Fruit fly (Drosophila melanogaster) whole organism, prepupa: Measurements from ENCODE around the gene Polr1D.

ENCODE experiments used
- CG10631 ChIP-seq: fragments of 200-800 bp; sonication (Bioruptor generic); optimal IDR thresholded peaks from 2 replicates; lab custom pipeline; 2016; ENCODE audit warnings: missing biosample characterization, missing genetic modification characterization
- CG10669 ChIP-seq: fragments of 200-800 bp; sonication (Bioruptor generic); optimal IDR thresholded peaks from 3 replicates; lab custom pipeline; 2018; ENCODE audit warnings: missing biosample characterization, mild to moderate bottlenecking, missing genetic modification characterization, moderate library complexity
- CG11294 ChIP-seq: fragments of 200-800 bp; sonication (Bioruptor generic); IDR thresholded peaks from 2 replicates; pipeline ENCODE4 v1.3.6; 2022; ENCODE audit warnings: missing biosample characterization, missing genetic modification characterization
- CG11762 ChIP-seq: fragments of 200-800 bp; sonication (Bioruptor generic); optimal IDR thresholded peaks from 3 replicates; lab custom pipeline; 2016; ENCODE audit warnings: missing biosample characterization, missing genetic modification characterization; ENCODE audit not compliant: insufficient read depth
- CG11902 ChIP-seq: fragments of 200-800 bp; sonication (Bioruptor generic); optimal IDR thresholded peaks from 3 replicates; lab custom pipeline; 2016; ENCODE audit warnings: missing biosample characterization, missing genetic modification characterization
- CG15336 ChIP-seq: fragments of 200-800 bp; sonication (Bioruptor generic); IDR thresholded peaks from 2 replicates; pipeline ENCODE4 v1.3.6; 2022; ENCODE audit warnings: missing biosample characterization, missing genetic modification characterization
- CG16779 ChIP-seq: fragments of 200-800 bp; sonication (Bioruptor generic); optimal IDR thresholded peaks from 3 replicates; lab custom pipeline; 2017; ENCODE audit warnings: missing biosample characterization, mild to moderate bottlenecking, missing genetic modification characterization
- CG3032 ChIP-seq: fragments of 200-800 bp; optimal IDR thresholded peaks from 2 replicates; lab custom pipeline; 2019; ENCODE audit warnings: missing biosample characterization, mild to moderate bottlenecking, missing genetic modification characterization, moderate library complexity
- CG31627 ChIP-seq: fragments of 200-800 bp; sonication (Bioruptor generic); optimal IDR thresholded peaks from 3 replicates; lab custom pipeline; 2016; ENCODE audit warnings: missing biosample characterization, missing genetic modification characterization
- CG32006 ChIP-seq: fragments of 200-800 bp; sonication (Bioruptor generic); optimal IDR thresholded peaks from 3 replicates; lab custom pipeline; 2017; ENCODE audit warnings: missing biosample characterization, mild to moderate bottlenecking, missing genetic modification characterization
- CG3919 ChIP-seq: fragments of 200-800 bp; sonication (Bioruptor generic); optimal IDR thresholded peaks from 3 replicates; lab custom pipeline; 2016; ENCODE audit warnings: missing biosample characterization, missing genetic modification characterization
- CG6276 ChIP-seq: fragments of 200-800 bp; sonication (Bioruptor generic); optimal IDR thresholded peaks from 2 replicates; lab custom pipeline; 2017; ENCODE audit warnings: missing biosample characterization, mild to moderate bottlenecking, missing genetic modification characterization
- CG6792 ChIP-seq: fragments of 200-800 bp; sonication (Bioruptor generic); optimal IDR thresholded peaks from 3 replicates; lab custom pipeline; 2016; ENCODE audit warnings: missing biosample characterization, missing genetic modification characterization
- CG6854 ChIP-seq: fragments of 200-800 bp; sonication (Bioruptor generic); optimal IDR thresholded peaks from 2 replicates; lab custom pipeline; 2017; ENCODE audit warnings: missing biosample characterization, mild to moderate bottlenecking, missing genetic modification characterization
- CG7368 ChIP-seq: fragments of 200-800 bp; sonication (Bioruptor generic); optimal IDR thresholded peaks from 3 replicates; lab custom pipeline; 2016; ENCODE audit warnings: missing biosample characterization, missing genetic modification characterization
- CG8319 ChIP-seq: fragments of 200-800 bp; sonication (Bioruptor generic); optimal IDR thresholded peaks from 3 replicates; lab custom pipeline; 2016; ENCODE audit warnings: missing biosample characterization, missing genetic modification characterization
- CG9139 ChIP-seq: fragments of 200-800 bp; sonication (Bioruptor generic); optimal IDR thresholded peaks from 3 replicates; lab custom pipeline; 2017; ENCODE audit warnings: missing biosample characterization, mild to moderate bottlenecking, missing genetic modification characterization
- Eip75B ChIP-seq: fragments of 200-800 bp; sonication (Bioruptor generic); optimal IDR thresholded peaks from 3 replicates; lab custom pipeline; 2016; ENCODE audit warnings: missing biosample characterization, missing genetic modification characterization
- Eip78C ChIP-seq: fragments of 200-800 bp; sonication (Bioruptor generic); peaks from one replicate; lab custom pipeline; 2016; ENCODE audit warnings: missing biosample characterization, missing genetic modification characterization
- Eip93F ChIP-seq: fragments of 200-800 bp; sonication (Bioruptor generic); optimal IDR thresholded peaks from 2 replicates; lab custom pipeline; 2016; ENCODE audit warnings: missing biosample characterization, mild to moderate bottlenecking, missing genetic modification characterization
- Ets21C ChIP-seq: fragments of 200-800 bp; sonication (Bioruptor generic); optimal IDR thresholded peaks from 3 replicates; lab custom pipeline; 2016; ENCODE audit warnings: missing biosample characterization, missing genetic modification characterization
- Ets96B ChIP-seq: fragments of 200-800 bp; optimal IDR thresholded peaks from 2 replicates; lab custom pipeline; 2019; ENCODE audit warnings: missing biosample characterization, mild to moderate bottlenecking, missing genetic modification characterization, moderate library complexity
- Gug ChIP-seq: fragments of 200-800 bp; sonication (Bioruptor generic); IDR thresholded peaks from 2 replicates; pipeline ENCODE4 v1.3.6; 2022; ENCODE audit warnings: missing biosample characterization, missing genetic modification characterization
- Hr38 ChIP-seq: sonication (Bioruptor generic); optimal IDR thresholded peaks from 2 replicates; lab custom pipeline; 2016; ENCODE audit warnings: missing biosample characterization, missing genetic modification characterization
- Hr39 ChIP-seq: fragments of 200-800 bp; sonication (Bioruptor generic); optimal IDR thresholded peaks from 2 replicates; lab custom pipeline; 2016; ENCODE audit warnings: missing biosample characterization, missing genetic modification characterization
- Hr4 ChIP-seq: fragments of 200-800 bp; sonication (Bioruptor generic); optimal IDR thresholded peaks from 3 replicates; lab custom pipeline; 2016; ENCODE audit warnings: missing biosample characterization, missing genetic modification characterization
- Lpt ChIP-seq: fragments of 200-800 bp; sonication (Bioruptor generic); optimal IDR thresholded peaks from 3 replicates; lab custom pipeline; 2016; ENCODE audit warnings: missing biosample characterization, missing genetic modification characterization
- Met ChIP-seq: fragments of 200-800 bp; sonication (Bioruptor generic); optimal IDR thresholded peaks from 3 replicates; lab custom pipeline; 2016; ENCODE audit warnings: missing biosample characterization, missing genetic modification characterization
- OdsH ChIP-seq: fragments of 200-800 bp; sonication (Bioruptor generic); optimal IDR thresholded peaks from 3 replicates; lab custom pipeline; 2016; ENCODE audit warnings: missing biosample characterization, missing genetic modification characterization
- Smox ChIP-seq: fragments of 200-800 bp; sonication (Bioruptor generic); optimal IDR thresholded peaks from 3 replicates; lab custom pipeline; 2016; ENCODE audit warnings: missing biosample characterization, missing genetic modification characterization
- Sox102F ChIP-seq: fragments of 200-800 bp; sonication (Bioruptor generic); optimal IDR thresholded peaks from 2 replicates; lab custom pipeline; 2016; ENCODE audit warnings: missing biosample characterization, mild to moderate bottlenecking, missing genetic modification characterization
- Sox14 ChIP-seq: fragments of 200-800 bp; sonication (Bioruptor generic); optimal IDR thresholded peaks from 3 replicates; lab custom pipeline; 2016; ENCODE audit warnings: missing biosample characterization, missing genetic modification characterization
- cyc ChIP-seq: fragments of 200-800 bp; sonication (Bioruptor generic); optimal IDR thresholded peaks from 3 replicates; lab custom pipeline; 2016; ENCODE audit warnings: missing biosample characterization, missing genetic modification characterization
- dsx ChIP-seq: fragments of 200-800 bp; optimal IDR thresholded peaks from 3 replicates; lab custom pipeline; 2019; ENCODE audit warnings: missing biosample characterization, mild to moderate bottlenecking, missing genetic modification characterization, moderate library complexity; ENCODE audit not compliant: poor library complexity, severe bottlenecking
- eg ChIP-seq: fragments of 200-800 bp; sonication (Bioruptor generic); IDR thresholded peaks from 3 replicates; pipeline ENCODE4 v1.3.6; 2022; ENCODE audit warnings: missing biosample characterization, missing genetic modification characterization
- esn ChIP-seq: fragments of 200-800 bp; sonication (Bioruptor generic); optimal IDR thresholded peaks from 2 replicates; lab custom pipeline; 2016; ENCODE audit warnings: missing biosample characterization, mild to moderate bottlenecking, missing genetic modification characterization, moderate library complexity
- fd85E ChIP-seq: fragments of 200-800 bp; sonication (Bioruptor generic); optimal IDR thresholded peaks from 3 replicates; lab custom pipeline; 2016; ENCODE audit warnings: missing biosample characterization, missing genetic modification characterization
- fkh ChIP-seq: fragments of 200-800 bp; sonication (Bioruptor generic); optimal IDR thresholded peaks from 3 replicates; lab custom pipeline; 2017; ENCODE audit warnings: missing biosample characterization, mild to moderate bottlenecking, missing genetic modification characterization, moderate library complexity
- lz ChIP-seq: fragments of 200-800 bp; sonication (Bioruptor generic); optimal IDR thresholded peaks from 3 replicates; lab custom pipeline; 2016; ENCODE audit warnings: missing biosample characterization, missing genetic modification characterization
- net ChIP-seq: fragments of 200-800 bp; sonication (Bioruptor generic); optimal IDR thresholded peaks from 3 replicates; lab custom pipeline; 2016; ENCODE audit warnings: missing biosample characterization, missing genetic modification characterization
- pdm3 ChIP-seq: fragments of 200-800 bp; sonication (Bioruptor generic); optimal IDR thresholded peaks from 3 replicates; lab custom pipeline; 2016; ENCODE audit warnings: missing biosample characterization, missing genetic modification characterization
- spab ChIP-seq: fragments of 200-800 bp; sonication (Bioruptor generic); optimal IDR thresholded peaks from 2 replicates; lab custom pipeline; 2017; ENCODE audit warnings: missing biosample characterization, mild to moderate bottlenecking, missing genetic modification characterization, missing genetic modification reagents
- ss ChIP-seq, 2 experiments: fragments of 200-800 bp; sonication (Bioruptor generic); optimal IDR thresholded peaks; 2 replicates in 1 of 2; 3 replicates in 1 of 2; lab custom pipeline; 2017 to 2018; ENCODE audit warnings: mild to moderate bottlenecking in 2 of 2, missing biosample characterization in 2 of 2, missing genetic modification characterization in 2 of 2, moderate library complexity in 1 of 2
- svp ChIP-seq: fragments of 200-800 bp; sonication (Bioruptor generic); peaks from one replicate; lab custom pipeline; 2016; ENCODE audit warnings: missing biosample characterization, missing genetic modification characterization
- vri ChIP-seq: fragments of 200-800 bp; sonication (Bioruptor generic); optimal IDR thresholded peaks from 3 replicates; lab custom pipeline; 2016; ENCODE audit warnings: missing biosample characterization, mild to moderate bottlenecking, missing genetic modification characterization

The Polr1D gene

DNA sequence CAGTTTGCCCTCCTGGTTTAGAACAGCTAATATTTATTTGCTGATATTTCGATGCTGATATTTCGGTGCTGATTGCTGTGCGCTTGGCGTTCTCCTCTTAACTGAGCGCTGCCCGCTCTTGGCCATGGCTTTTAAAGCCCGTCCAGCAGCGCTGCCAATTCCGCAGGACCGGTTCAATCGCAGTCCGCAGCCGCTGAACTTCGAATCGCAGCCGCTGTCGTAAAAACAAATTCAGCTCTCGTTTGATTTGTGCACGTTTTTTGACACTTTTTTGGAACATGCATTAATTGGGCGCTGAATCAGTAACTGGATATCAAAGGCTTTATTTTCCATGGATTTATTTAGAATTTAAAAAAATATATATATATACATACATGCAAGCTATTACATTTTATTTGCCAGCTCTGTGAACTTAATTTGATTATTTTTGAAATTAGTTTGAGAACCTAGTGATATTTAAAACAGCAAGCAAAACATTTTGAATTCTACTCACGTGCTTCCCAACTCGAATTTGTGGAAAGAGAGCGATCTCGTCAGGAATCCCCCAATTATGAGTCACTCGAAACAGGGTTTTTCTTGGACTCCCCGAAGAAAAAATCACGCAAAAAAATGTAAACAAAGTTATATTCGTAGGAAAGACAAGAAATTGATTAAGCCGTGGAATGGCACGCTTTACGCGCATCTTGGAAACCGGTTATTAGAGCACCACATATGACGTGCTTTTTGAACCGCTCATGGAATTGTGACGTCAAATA lies 14.7 kb downstream of the Polr1D start, which contains the start of gene Ddc:
Gene Ddc (minus strand): TSS at position 111 of the 755 bp plus-strand sequence.
- TF ChIP-seq CG11294 (no peak), ss (GFP tag; optimal IDR thresholded peaks at IDR 0.05; lab: Kevin White, UChicago) (no peak), Eip93F (GFP tag; lab: Kevin White, UChicago) (no peak), OdsH (GFP tag; lab: Kevin White, UChicago) (no peak), CG9139 (no peak), CG16779 (tag; lab: Kevin White, UChicago) (no peak), Eip78C (GFP tag; lab: Kevin White, UChicago) (peak; percentile 37), CG11762 (GFP tag; lab: Kevin White, UChicago) (no peak), Sox14 (GFP tag; lab: Kevin White, UChicago) (no peak), CG8319 (no peak), CG15336 (GFP tag; lab: Robert Waterston, UW) (no peak), spab (GFP tag; lab: Kevin White, UChicago) (no peak), lz (no peak), Hr4 (GFP tag; lab: Kevin White, UChicago) (no peak), CG3919 (peak; percentile 29), fd85E (GFP tag; lab: Kevin White, UChicago) (no peak), CG6854 (GFP tag; lab: Kevin White, UChicago) (peak; percentile 2), svp (no peak), Smox (no peak), CG10631 (GFP tag; lab: Kevin White, UChicago) (no peak), Hr38 (no peak), Lpt (GFP tag; lab: Kevin White, UChicago) (no peak), CG6276 (GFP tag; lab: Kevin White, UChicago) (no peak), cyc (GFP tag; lab: Kevin White, UChicago) (no peak), dsx (GFP tag; lab: Kevin White, UChicago) (no peak), CG32006 (GFP tag; lab: Kevin White, UChicago) (peak; percentile 6), Met (no peak), esn (GFP tag; lab: Kevin White, UChicago) (peak; percentile 6), net (GFP tag; lab: Kevin White, UChicago) (peak; percentile 5), eg (no peak), Sox102F (GFP tag; lab: Kevin White, UChicago) (no peak), CG31627 (no peak), Ets21C (GFP tag; lab: Kevin White, UChicago) (no peak), CG3032 (tag; lab: Kevin White, UChicago) (no peak), pdm3 (GFP tag; lab: Kevin White, UChicago) (no peak), CG6792 (no peak), CG11902 (peak; percentile 22), Eip75B (GFP tag; lab: Kevin White, UChicago) (no peak), CG7368 (GFP tag; lab: Kevin White, UChicago) (no peak), fkh (GFP tag; lab: Kevin White, UChicago) (no peak), Gug (GFP tag; lab: Robert Waterston, UW) (no peak), vri (no peak), CG10669 (no peak), Ets96B (tag; lab: Kevin White, UChicago) (no peak), Hr39 (GFP tag; lab: Kevin White, UChicago) (no peak)
